Worm (Caenorhabditis elegans) whole organism, L1 larva: ENCODE measurements around the gene hcp-3.

Experiments
- aly-2 ChIP-seq: fragments of 150-350 bp; optimal IDR thresholded peaks from 2 replicates; lab custom pipeline; 2014; ENCODE audit warnings: missing biosample characterization, missing genetic modification characterization
- blmp-1 ChIP-seq: fragments of 150-350 bp; optimal IDR thresholded peaks from 2 replicates; lab custom pipeline; 2014; ENCODE audit warnings: missing biosample characterization, missing genetic modification characterization
- ceh-8 ChIP-seq: fragments of 200-800 bp; sonication (Bioruptor generic); optimal IDR thresholded peaks from 2 replicates; lab custom pipeline; 2018; ENCODE audit warnings: mild to moderate bottlenecking, missing genetic modification characterization, moderate library complexity, missing compliant biosample characterization
- lin-14 ChIP-seq: fragments of 200-800 bp; sonication (Bioruptor generic); optimal IDR thresholded peaks from 2 replicates; lab custom pipeline; 2018; ENCODE audit warnings: mild to moderate bottlenecking, missing genetic modification characterization, moderate library complexity, missing compliant biosample characterization
- lin-39 ChIP-seq: fragments of 150-350 bp; optimal IDR thresholded peaks from 2 replicates; lab custom pipeline; 2014; ENCODE audit warnings: missing biosample characterization, missing genetic modification reagents, missing genetic modification characterization
- lsy-2 ChIP-seq, 2 experiments: fragments of 150-350 bp; optimal IDR thresholded peaks; 2 replicates each; lab custom pipeline; 2014; ENCODE audit warnings: missing biosample characterization in 2 of 2, missing genetic modification characterization in 2 of 2
- mep-1 ChIP-seq: fragments of 150-350 bp; optimal IDR thresholded peaks from 2 replicates; lab custom pipeline; 2014; ENCODE audit warnings: missing biosample characterization, missing genetic modification characterization
- nhr-28 ChIP-seq: fragments of 150-350 bp; optimal IDR thresholded peaks from 2 replicates; lab custom pipeline; 2014; ENCODE audit warnings: missing biosample characterization, missing genetic modification characterization
- unc-130 ChIP-seq: fragments of 150-350 bp; optimal IDR thresholded peaks from 2 replicates; lab custom pipeline; 2017; ENCODE audit warnings: missing biosample characterization, missing genetic modification characterization, inconsistent platforms
- unc-30 ChIP-seq: sonication (generic microtip); optimal IDR thresholded peaks from 2 replicates; lab custom pipeline; 2017; ENCODE audit warnings: missing biosample characterization, missing genetic modification characterization
- unc-62 ChIP-seq: fragments of 150-350 bp; optimal IDR thresholded peaks from 2 replicates; lab custom pipeline; 2014; ENCODE audit warnings: missing biosample characterization, missing genetic modification reagents, missing genetic modification characterization

- no peak for TF ChIP-seq lsy-2 (tag; optimal IDR thresholded peaks at IDR 0.05; lab: Kevin White, UChicago)
- no peak for TF ChIP-seq unc-30 (tag; lab: Kevin White, UChicago)
- TF ChIP-seq lin-39 = no peak
- TF ChIP-seq unc-130 = no peak
- TF ChIP-seq unc-62 (GFP tag; lab: Kevin White, UChicago) = no peak
- TF ChIP-seq ceh-8 (GFP tag; lab: Kevin White, UChicago) = no peak
- TF ChIP-seq lin-14 = no peak
- TF ChIP-seq aly-2 (tag; lab: Kevin White, UChicago) = no peak
- TF ChIP-seq nhr-28 (tag; lab: Kevin White, UChicago) = no peak
- no peak for TF ChIP-seq mep-1 (tag; lab: Kevin White, UChicago)
- peak; percentile 96 for TF ChIP-seq blmp-1 (tag; lab: Kevin White, UChicago)
These were observed 23.2 kb upstream of the hcp-3 start for ce11 chrIII:9639281-9640050.
